Worm (Caenorhabditis elegans): ENCODE results near the gene apm-3.

DNA sequence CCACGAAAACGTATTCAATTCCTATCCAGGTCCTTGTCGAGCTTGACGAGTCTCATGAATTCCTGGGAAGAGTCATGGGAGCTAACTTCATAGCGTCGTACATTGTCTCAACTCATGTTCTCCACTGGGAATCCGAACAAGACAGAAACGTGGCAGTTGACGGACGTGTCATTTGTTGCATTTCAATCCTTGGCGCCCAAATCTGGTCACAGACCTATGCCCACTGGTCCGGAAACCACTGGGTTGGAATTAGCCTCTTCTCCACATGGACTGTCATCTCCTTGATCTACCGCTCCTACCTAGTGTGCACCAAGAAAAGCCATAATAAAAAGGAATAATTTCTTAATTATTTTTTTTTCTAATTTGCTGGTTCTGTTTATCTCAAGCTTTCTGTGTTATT lies 27.8 kb downstream of the apm-3 start:
- no peak for TF ChIP-seq fkh-3 (tag; optimal IDR thresholded peaks at IDR 0.05)
- no peak for TF ChIP-seq ceh-27 (GFP tag; optimal IDR thresholded peaks at IDR 0.05)
- no peak for TF ChIP-seq lir-1 (GFP tag; conservative IDR thresholded peaks at IDR 0.05)
- no peak for TF ChIP-seq sdz-38 (tag; optimal IDR thresholded peaks at IDR 0.05)
- TF ChIP-seq mel-28 (tag; optimal IDR thresholded peaks at IDR 0.05; ENCODE audit: borderline replicate concordance): no peak
- TF ChIP-seq egl-18 (GFP tag; IDR thresholded peaks at IDR 0.05): no peak
- TF ChIP-seq bed-1 (GFP tag; IDR thresholded peaks at IDR 0.05): no peak
- TF ChIP-seq nhr-80 (tag; optimal IDR thresholded peaks at IDR 0.05): no peak
- TF ChIP-seq mcd-1 (GFP tag; IDR thresholded peaks at IDR 0.05): no peak
- TF ChIP-seq nfya-2 (GFP tag; IDR thresholded peaks at IDR 0.05): no peak
- no peak for TF ChIP-seq C17E4.6 (GFP tag; IDR thresholded peaks at IDR 0.05)
- no peak for TF ChIP-seq D2030.7 (GFP tag; IDR thresholded peaks at IDR 0.05)
- TF ChIP-seq hmg-1.2 (GFP tag; IDR thresholded peaks at IDR 0.05): no peak
- no peak for TF ChIP-seq akir-1 (GFP tag; optimal IDR thresholded peaks at IDR 0.05)
